Worm (Caenorhabditis elegans): ENCODE measurements around the gene xpf-1.

Gene xpf-1

DNA sequence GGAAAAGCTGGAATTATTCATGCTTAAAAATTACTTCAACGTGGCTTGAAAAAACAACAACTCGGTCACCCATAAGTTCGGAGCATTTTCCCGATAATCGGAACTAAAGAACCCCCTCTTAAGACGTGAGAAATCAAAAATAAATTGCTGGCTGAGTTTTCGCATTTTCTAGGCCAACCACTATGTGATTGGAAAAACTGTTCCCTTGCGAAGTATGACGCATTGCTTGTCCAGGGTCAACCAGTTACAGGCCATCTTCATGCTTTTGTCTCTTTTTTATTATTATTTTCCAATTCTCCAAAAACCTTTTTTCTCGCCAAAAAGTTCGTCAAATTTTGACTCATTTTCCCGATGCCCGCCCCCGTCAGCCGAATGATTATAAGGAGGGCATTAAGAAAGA, 24.1 kb downstream of the xpf-1 start, which contains the start of gene F13D12.3:
Gene F13D12.3, plus strand, starts transcription at position 301 of the 400 bp plus-strand sequence.
- no peak for TF ChIP-seq hlh-30 (tag; optimal IDR thresholded peaks at IDR 0.05; ENCODE audit: insufficient read depth)
- TF ChIP-seq pros-1 (tag; optimal IDR thresholded peaks at IDR 0.05), result no peak
- no peak for TF ChIP-seq ceh-24 (tag; optimal IDR thresholded peaks at IDR 0.05)
- no peak for TF ChIP-seq ceh-22 (tag; optimal IDR thresholded peaks at IDR 0.05)
- no peak for TF ChIP-seq ets-4 (tag; optimal IDR thresholded peaks at IDR 0.05)
- TF ChIP-seq K09A11.1 (tag; optimal IDR thresholded peaks at IDR 0.05; ENCODE audit: insufficient read depth), result no peak
- TF ChIP-seq tbx-7 (tag; optimal IDR thresholded peaks at IDR 0.05), result no peak
- no peak for TF ChIP-seq pqm-1 (tag; optimal IDR thresholded peaks at IDR 0.05)
- no peak for TF ChIP-seq ceh-14 (tag; optimal IDR thresholded peaks at IDR 0.05)
- no peak for TF ChIP-seq K02D7.2 (tag; optimal IDR thresholded peaks at IDR 0.05)
- TF ChIP-seq madf-2 (tag; optimal IDR thresholded peaks at IDR 0.05), result no peak
- TF ChIP-seq sox-4 (tag; optimal IDR thresholded peaks at IDR 0.05), result no peak
- no peak for TF ChIP-seq unc-42 (tag; optimal IDR thresholded peaks at IDR 0.05)
- no peak for TF ChIP-seq C08G9.2 (tag; optimal IDR thresholded peaks at IDR 0.05)
- TF ChIP-seq sdc-2 (tag; optimal IDR thresholded peaks at IDR 0.05), result no peak
- TF ChIP-seq fax-1 (tag; optimal IDR thresholded peaks at IDR 0.05), result no peak
- no peak for TF ChIP-seq sox-2 (GFP tag; IDR thresholded peaks at IDR 0.05)

DNA sequence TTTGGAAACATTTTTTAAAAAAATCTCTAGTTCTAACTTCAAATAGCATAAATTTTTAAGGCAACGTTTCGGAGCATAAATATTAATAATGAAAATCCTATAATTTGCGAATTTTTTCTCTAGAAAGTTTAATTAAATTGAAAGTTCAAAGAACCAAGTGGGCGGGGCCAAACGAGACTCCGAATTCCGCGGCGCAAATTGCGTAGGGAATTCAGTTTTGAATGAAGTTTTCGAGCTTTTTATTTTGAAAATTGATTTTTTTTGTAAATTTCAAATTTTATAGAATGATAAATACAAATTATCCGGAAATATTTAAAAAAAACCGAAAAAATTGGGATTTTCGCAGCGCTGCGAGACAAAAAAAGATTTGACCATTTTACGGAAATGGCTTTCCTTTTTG, 24.8 kb downstream of the xpf-1 start:
- no peak for TF ChIP-seq tbx-2 (tag; optimal IDR thresholded peaks at IDR 0.05)
- TF ChIP-seq rnt-1 (tag; optimal IDR thresholded peaks at IDR 0.05), result no peak
- TF ChIP-seq elt-2 (tag; optimal IDR thresholded peaks at IDR 0.05), result no peak
- no peak for TF ChIP-seq fax-1 (tag; optimal IDR thresholded peaks at IDR 0.05)
- no peak for TF ChIP-seq pha-2 (tag; optimal IDR thresholded peaks at IDR 0.05)
- no peak for TF ChIP-seq fkh-10 (GFP tag; optimal IDR thresholded peaks at IDR 0.05)
- no peak for TF ChIP-seq C38D4.7 (GFP tag; optimal IDR thresholded peaks at IDR 0.05)
- TF ChIP-seq ceh-18 (tag; optimal IDR thresholded peaks at IDR 0.05), result no peak

DNA sequence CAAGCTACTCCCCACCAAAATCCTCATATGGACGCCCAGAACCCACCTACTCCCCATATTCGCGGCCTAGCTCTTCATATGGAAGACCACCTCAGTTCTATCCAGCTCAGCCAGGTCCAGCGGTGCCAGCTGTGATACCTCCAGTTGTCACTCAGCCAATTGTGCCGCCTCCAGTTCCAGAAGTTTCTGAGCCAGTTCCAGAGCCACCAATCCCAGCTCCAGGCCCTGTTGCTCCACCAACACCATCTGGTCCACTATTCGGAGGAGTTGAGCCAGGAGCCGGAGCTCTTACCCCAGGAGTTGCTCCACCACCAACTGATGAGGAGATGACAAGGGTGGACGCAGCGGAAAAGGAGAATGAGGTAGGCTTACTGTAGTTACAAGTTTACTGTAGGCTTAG, 25.6 kb downstream of the xpf-1 start:
- TF ChIP-seq tbx-2 (tag; optimal IDR thresholded peaks at IDR 0.05) (no peak), ceh-14 (tag; optimal IDR thresholded peaks at IDR 0.05) (no peak), lin-11 (tag; optimal IDR thresholded peaks at IDR 0.05) (no peak), syd-9 (tag; optimal IDR thresholded peaks at IDR 0.05) (no peak), ceh-34 (tag; optimal IDR thresholded peaks at IDR 0.05) (no peak), pag-3 (tag; optimal IDR thresholded peaks at IDR 0.05; ENCODE audit: borderline replicate concordance) (no peak), ceh-24 (tag; optimal IDR thresholded peaks at IDR 0.05) (no peak), elt-2 (tag; optimal IDR thresholded peaks at IDR 0.05) (no peak), rnt-1 (tag; optimal IDR thresholded peaks at IDR 0.05) (no peak), mec-3 (tag; optimal IDR thresholded peaks at IDR 0.05; ENCODE audit: borderline replicate concordance) (no peak)

DNA sequence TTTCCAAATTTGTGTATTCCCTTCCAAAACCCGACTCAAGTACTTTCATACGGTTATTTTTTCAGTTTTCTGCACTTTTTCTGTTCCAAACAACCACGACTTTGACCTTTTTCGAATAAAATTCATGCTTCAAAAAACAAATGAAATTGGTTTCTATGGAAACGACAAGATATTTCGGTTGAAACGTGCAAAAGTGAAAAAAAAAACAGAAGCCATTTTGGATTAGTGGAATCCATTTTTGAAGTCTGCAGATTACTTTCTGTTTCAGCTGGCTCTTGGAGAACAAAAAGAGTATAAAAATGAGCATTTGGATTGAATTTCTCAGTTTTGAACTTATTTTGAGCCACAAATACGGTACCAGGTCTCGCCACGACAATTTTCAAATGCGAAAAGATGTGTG, 26.2 kb downstream of the xpf-1 start:
- TF ChIP-seq ceh-30 (tag; optimal IDR thresholded peaks at IDR 0.05) (no peak), che-1 (tag; optimal IDR thresholded peaks at IDR 0.05) (no peak), ttx-3 (tag; optimal IDR thresholded peaks at IDR 0.05) (no peak), nfya-1 (tag; optimal IDR thresholded peaks at IDR 0.05) (no peak), mec-3 (tag; optimal IDR thresholded peaks at IDR 0.05; ENCODE audit: borderline replicate concordance) (no peak), pros-1 (tag; optimal IDR thresholded peaks at IDR 0.05) (no peak), ceh-2 (tag; optimal IDR thresholded peaks at IDR 0.05) (no peak), lim-6 (tag; optimal IDR thresholded peaks at IDR 0.05) (no peak), gmeb-2 (tag; optimal IDR thresholded peaks at IDR 0.05) (no peak), odd-2 (tag; optimal IDR thresholded peaks at IDR 0.05) (no peak), ceh-19 (GFP tag; optimal IDR thresholded peaks at IDR 0.05) (no peak), pha-2 (tag; optimal IDR thresholded peaks at IDR 0.05) (no peak), ceh-24 (tag; optimal IDR thresholded peaks at IDR 0.05) (no peak), fkh-10 (GFP tag; optimal IDR thresholded peaks at IDR 0.05) (no peak), rnt-1 (tag; optimal IDR thresholded peaks at IDR 0.05) (no peak)
